Fruit fly (Drosophila melanogaster) whole organism: Measurements from ENCODE around the gene Ctns.

ENCODE experiments used
- CG8478 ChIP-seq: fragments of >200 bp; optimal IDR thresholded peaks from 2 replicates; lab custom pipeline; 2018; ENCODE audit warnings: inconsistent platforms
- usp ChIP-seq: fragments of >200 bp; optimal IDR thresholded peaks from 2 replicates; lab custom pipeline; 2017; ENCODE audit warnings: missing biosample characterization, missing genetic modification characterization, mixed read lengths

DNA sequence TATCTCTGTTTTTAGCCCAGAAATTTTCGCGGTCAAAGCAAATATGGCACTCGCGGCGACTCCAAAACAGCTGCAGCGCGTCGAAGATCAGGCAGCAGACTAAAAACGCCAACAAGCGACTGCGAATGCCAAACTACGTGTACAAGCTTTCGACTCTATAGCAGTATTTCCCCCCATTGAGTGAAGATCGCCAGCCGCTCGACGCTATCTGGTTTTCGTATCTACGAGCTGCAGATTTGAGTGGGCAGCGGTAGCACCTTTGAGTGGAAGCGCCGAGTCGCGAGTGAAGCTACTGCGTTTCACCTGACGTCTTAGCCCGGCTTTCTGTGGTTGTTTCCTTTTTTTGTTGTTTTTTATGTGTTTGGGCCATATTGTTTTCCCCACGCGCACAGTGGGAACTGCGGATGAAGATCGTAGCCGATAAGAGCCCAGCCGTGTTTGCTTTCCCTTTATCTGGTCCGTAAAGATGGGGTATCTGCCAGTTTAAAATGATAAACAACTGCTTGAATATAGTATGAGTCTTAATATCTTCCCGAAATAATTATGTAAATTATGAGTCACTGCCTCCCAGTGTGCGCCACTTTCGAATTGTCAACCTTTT lies 10.6 kb downstream of the Ctns start, which contains the start of gene CG17121:
- TF ChIP-seq usp, result no peak
- TF ChIP-seq CG8478 (lab: Kevin White, UChicago), result no peak
